Worm (Caenorhabditis elegans): Measurements from ENCODE around the gene col-20.

ce11 chrII:4905331-4905730 is 34.7 kb upstream of the col-20 start:
- TF ChIP-seq nhr-12 (tag; optimal IDR thresholded peaks at IDR 0.05) (no peak), nhr-25 (tag; optimal IDR thresholded peaks at IDR 0.05) (no peak), blmp-1 (tag; optimal IDR thresholded peaks at IDR 0.05; ENCODE audit: insufficient read depth) (no peak), fos-1 (tag; optimal IDR thresholded peaks at IDR 0.05) (no peak), aly-2 (tag; optimal IDR thresholded peaks at IDR 0.05) (no peak), nhr-77 (tag; optimal IDR thresholded peaks at IDR 0.05) (no peak), ama-1 (optimal IDR thresholded peaks at IDR 0.05) (no peak), dmd-4 (tag; optimal IDR thresholded peaks at IDR 0.05) (no peak), mab-5 (tag; optimal IDR thresholded peaks at IDR 0.05) (no peak)

All from whole organism, L2 larva.